Fruit fly (Drosophila melanogaster) whole organism, embryonic: ENCODE results near the gene CG43156.

ENCODE experiments used
- B-H1 ChIP-seq: fragments of 200-800 bp; sonication (Bioruptor generic); IDR thresholded peaks from 3 replicates; pipeline ENCODE4 v1.3.6; 2022; ENCODE audit warnings: missing biosample characterization, missing genetic modification characterization
- Bgb ChIP-seq: fragments of 200-800 bp; sonication (Bioruptor generic); IDR thresholded peaks from 2 replicates; pipeline ENCODE4 v1.3.6; 2022; ENCODE audit warnings: missing biosample characterization, missing genetic modification characterization; ENCODE audit not compliant: partially characterized antibody
- BtbVII ChIP-seq: fragments of 200-800 bp; sonication (Bioruptor generic); optimal IDR thresholded peaks from 3 replicates; lab custom pipeline; 2017; ENCODE audit warnings: missing biosample characterization, mild to moderate bottlenecking, missing genetic modification characterization
- CG12659 ChIP-seq: fragments of 200-800 bp; sonication (Bioruptor generic); optimal IDR thresholded peaks from 3 replicates; lab custom pipeline; 2017; ENCODE audit warnings: mild to moderate bottlenecking, missing biosample characterization, missing genetic modification reagents, missing genetic modification characterization
- CG12744 ChIP-seq: fragments of 200-800 bp; sonication (Bioruptor generic); optimal IDR thresholded peaks from 2 replicates; lab custom pipeline; 2016; ENCODE audit warnings: missing biosample characterization, missing genetic modification characterization
- CG12769 ChIP-seq: fragments of 200-800 bp; sonication (Bioruptor generic); optimal IDR thresholded peaks from 2 replicates; lab custom pipeline; 2019; ENCODE audit warnings: missing biosample characterization, mild to moderate bottlenecking, missing genetic modification characterization, moderate library complexity
- CG13123 ChIP-seq: fragments of 200-800 bp; sonication (Bioruptor generic); optimal IDR thresholded peaks from 2 replicates; lab custom pipeline; 2016; ENCODE audit warnings: missing biosample characterization, missing genetic modification characterization
- CG13287 ChIP-seq: fragments of 200-800 bp; sonication (Bioruptor generic); IDR thresholded peaks from 2 replicates; pipeline ENCODE4 v1.3.6; 2022; ENCODE audit warnings: missing biosample characterization, missing genetic modification characterization; ENCODE audit not compliant: partially characterized antibody
- CG13775 ChIP-seq: fragments of 200-800 bp; sonication (Bioruptor generic); optimal IDR thresholded peaks from 3 replicates; lab custom pipeline; 2017; ENCODE audit warnings: missing biosample characterization, mild to moderate bottlenecking, missing genetic modification characterization
- CG14710 ChIP-seq: fragments of 200-800 bp; sonication (Bioruptor generic); optimal IDR thresholded peaks from 3 replicates; lab custom pipeline; 2019; ENCODE audit warnings: missing biosample characterization, mild to moderate bottlenecking, missing genetic modification characterization, moderate library complexity
- CG14860 ChIP-seq: fragments of 200-800 bp; sonication (Bioruptor generic); IDR thresholded peaks from 3 replicates; pipeline ENCODE4 v1.3.6; 2022; ENCODE audit warnings: missing biosample characterization, missing genetic modification characterization; ENCODE audit not compliant: partially characterized antibody
- CG16779 ChIP-seq: fragments of 200-800 bp; sonication (Bioruptor generic); IDR thresholded peaks from 2 replicates; pipeline ENCODE4 v1.3.6; 2022; ENCODE audit warnings: missing biosample characterization, missing genetic modification characterization
- CG30020 ChIP-seq: fragments of 200-800 bp; optimal IDR thresholded peaks from 2 replicates; lab custom pipeline; 2019; ENCODE audit warnings: missing biosample characterization, mild to moderate bottlenecking, missing genetic modification characterization, moderate library complexity
- CG34422 ChIP-seq: fragments of 200-800 bp; sonication (Bioruptor generic); IDR thresholded peaks from 3 replicates; pipeline ENCODE4 v1.3.6; 2022; ENCODE audit warnings: missing biosample characterization, missing genetic modification characterization
- CG4328 ChIP-seq: fragments of 200-800 bp; sonication (Bioruptor generic); optimal IDR thresholded peaks from 3 replicates; lab custom pipeline; 2017; ENCODE audit warnings: missing biosample characterization, missing genetic modification reagents, missing genetic modification characterization
- CG43689 ChIP-seq: fragments of 200-800 bp; sonication (Bioruptor generic); IDR thresholded peaks from 2 replicates; pipeline ENCODE4 v1.3.6; 2022; ENCODE audit warnings: missing biosample characterization, missing genetic modification characterization
- CG6175 ChIP-seq: fragments of 200-800 bp; sonication (Bioruptor generic); IDR thresholded peaks from 3 replicates; pipeline ENCODE4 v1.3.6; 2022; ENCODE audit warnings: missing biosample characterization, missing genetic modification characterization
- CG9797 ChIP-seq: fragments of 200-800 bp; sonication (Bioruptor generic); optimal IDR thresholded peaks from 3 replicates; lab custom pipeline; 2018; ENCODE audit warnings: missing biosample characterization, mild to moderate bottlenecking, missing genetic modification characterization
- Dll ChIP-seq: fragments of 200-800 bp; sonication (Bioruptor generic); IDR thresholded peaks from 4 replicates; pipeline ENCODE4 v1.3.6; 2022; ENCODE audit warnings: missing biosample characterization, missing genetic modification characterization; ENCODE audit not compliant: partially characterized antibody
- Doc3 ChIP-seq: fragments of 200-800 bp; sonication (Bioruptor generic); IDR thresholded peaks from 3 replicates; pipeline ENCODE4 v1.3.6; 2022; ENCODE audit warnings: missing biosample characterization, missing genetic modification characterization; ENCODE audit not compliant: partially characterized antibody
- Dp ChIP-seq: fragments of 200-800 bp; sonication (Bioruptor generic); optimal IDR thresholded peaks from 2 replicates; lab custom pipeline; 2018; ENCODE audit warnings: missing biosample characterization, mild to moderate bottlenecking, missing genetic modification characterization, moderate library complexity
- Dref ChIP-seq: fragments of 200-800 bp; sonication (Bioruptor generic); IDR thresholded peaks from 2 replicates; pipeline ENCODE4 v1.3.6; 2022; ENCODE audit warnings: missing biosample characterization, missing genetic modification characterization
- HLH4C ChIP-seq: fragments of 200-800 bp; sonication (Bioruptor generic); IDR thresholded peaks from 3 replicates; pipeline ENCODE4 v1.3.6; 2022; ENCODE audit warnings: missing biosample characterization, missing genetic modification characterization; ENCODE audit not compliant: partially characterized antibody
- HmgD ChIP-seq: fragments of 200-800 bp; sonication (Bioruptor generic); optimal IDR thresholded peaks from 3 replicates; lab custom pipeline; 2016; ENCODE audit warnings: missing biosample characterization, missing genetic modification characterization
- HmgZ ChIP-seq: fragments of 200-800 bp; sonication (Bioruptor generic); optimal IDR thresholded peaks from 2 replicates; lab custom pipeline; 2018; ENCODE audit warnings: missing biosample characterization, mild to moderate bottlenecking, missing genetic modification characterization
- MBD-R2 ChIP-seq: fragments of 200-800 bp; sonication (Bioruptor generic); IDR thresholded peaks from 2 replicates; pipeline ENCODE4 v1.3.6; 2022; ENCODE audit warnings: missing biosample characterization, missing genetic modification characterization
- Med ChIP-seq: fragments of 200-800 bp; sonication (Bioruptor generic); peaks from one replicate; lab custom pipeline; 2016; ENCODE audit warnings: missing biosample characterization, missing genetic modification characterization, mild to moderate bottlenecking, inconsistent platforms, moderate library complexity
- NC2α ChIP-seq: fragments of 200-800 bp; sonication (Bioruptor generic); optimal IDR thresholded peaks from 2 replicates; lab custom pipeline; 2016; ENCODE audit warnings: missing biosample characterization, missing genetic modification characterization
- Nf-YB ChIP-seq: fragments of 200-800 bp; sonication (Bioruptor generic); optimal IDR thresholded peaks from 3 replicates; lab custom pipeline; 2019; ENCODE audit warnings: missing biosample characterization, mild to moderate bottlenecking, missing genetic modification characterization, moderate library complexity
- Opbp ChIP-seq: fragments of 200-800 bp; sonication (Bioruptor generic); IDR thresholded peaks from 3 replicates; pipeline ENCODE4 v1.3.6; 2022; ENCODE audit warnings: missing biosample characterization, missing genetic modification characterization; ENCODE audit not compliant: partially characterized antibody
- Sin3A ChIP-seq: fragments of >200 bp; optimal IDR thresholded peaks from 2 replicates; lab custom pipeline; 2018
- Ssrp ChIP-seq: fragments of 200-800 bp; sonication (Bioruptor generic); optimal IDR thresholded peaks from 2 replicates; lab custom pipeline; 2018; ENCODE audit warnings: missing biosample characterization, mild to moderate bottlenecking, missing genetic modification characterization, moderate library complexity
- amos ChIP-seq: fragments of 200-800 bp; sonication (Bioruptor generic); IDR thresholded peaks from 2 replicates; pipeline ENCODE4 v1.3.6; 2022; ENCODE audit warnings: missing biosample characterization, missing genetic modification characterization; ENCODE audit not compliant: partially characterized antibody
- az2 ChIP-seq: fragments of 200-800 bp; sonication (Bioruptor generic); optimal IDR thresholded peaks from 3 replicates; lab custom pipeline; 2016; ENCODE audit warnings: missing biosample characterization, missing genetic modification characterization
- gfzf ChIP-seq: fragments of 200-800 bp; sonication (Bioruptor generic); optimal IDR thresholded peaks from 2 replicates; lab custom pipeline; 2016; ENCODE audit warnings: missing biosample characterization, mild to moderate bottlenecking, missing genetic modification characterization, moderate library complexity
- hbn ChIP-seq: fragments of 200-800 bp; sonication (Bioruptor generic); IDR thresholded peaks from 2 replicates; pipeline ENCODE4 v1.3.6; 2022; ENCODE audit warnings: missing biosample characterization, missing genetic modification characterization; ENCODE audit not compliant: partially characterized antibody
- ind ChIP-seq: fragments of 200-800 bp; sonication (Bioruptor generic); optimal IDR thresholded peaks from 3 replicates; lab custom pipeline; 2016; ENCODE audit warnings: missing biosample characterization, missing genetic modification characterization
- inv ChIP-seq: fragments of 200-800 bp; sonication (Bioruptor generic); IDR thresholded peaks from 2 replicates; pipeline ENCODE4 v1.3.6; 2022; ENCODE audit warnings: missing biosample characterization, missing genetic modification characterization; ENCODE audit not compliant: partially characterized antibody
- knrl ChIP-seq: fragments of 200-800 bp; sonication (Bioruptor generic); IDR thresholded peaks from 3 replicates; pipeline ENCODE4 v1.3.6; 2022; ENCODE audit warnings: missing biosample characterization, missing genetic modification characterization; ENCODE audit not compliant: partially characterized antibody
- nau ChIP-seq: fragments of 200-800 bp; sonication (Bioruptor generic); optimal IDR thresholded peaks from 3 replicates; lab custom pipeline; 2017; ENCODE audit warnings: missing biosample characterization, mild to moderate bottlenecking, missing genetic modification characterization, missing genetic modification reagents
- oc ChIP-seq: fragments of 200-800 bp; sonication (Bioruptor generic); optimal IDR thresholded peaks from 2 replicates; lab custom pipeline; 2018; ENCODE audit warnings: missing biosample characterization, mild to moderate bottlenecking, missing genetic modification characterization, moderate library complexity
- org-1 ChIP-seq: fragments of 200-800 bp; sonication (Bioruptor generic); optimal IDR thresholded peaks from 2 replicates; lab custom pipeline; 2017; ENCODE audit warnings: missing biosample characterization, missing genetic modification characterization
- pb ChIP-seq: fragments of 200-800 bp; sonication (Bioruptor generic); optimal IDR thresholded peaks from 3 replicates; lab custom pipeline; 2016; ENCODE audit warnings: missing biosample characterization, missing genetic modification characterization
- ro ChIP-seq: fragments of 200-800 bp; sonication (Bioruptor generic); IDR thresholded peaks from 2 replicates; pipeline ENCODE4 v1.3.6; 2022; ENCODE audit warnings: missing biosample characterization, missing genetic modification characterization
- shn ChIP-seq: fragments of 200-800 bp; sonication (Bioruptor generic); optimal IDR thresholded peaks from 3 replicates; lab custom pipeline; 2016; ENCODE audit warnings: missing biosample characterization, missing genetic modification characterization
- sna ChIP-seq: fragments of 200-800 bp; sonication (Bioruptor generic); IDR thresholded peaks from 2 replicates; pipeline ENCODE4 v1.3.6; 2022; ENCODE audit warnings: missing biosample characterization, missing genetic modification characterization; ENCODE audit not compliant: partially characterized antibody
- tna ChIP-seq: fragments of 200-800 bp; sonication (Bioruptor generic); IDR thresholded peaks from 2 replicates; pipeline ENCODE4 v1.3.6; 2022; ENCODE audit warnings: missing biosample characterization, missing genetic modification characterization; ENCODE audit not compliant: partially characterized antibody
- trem ChIP-seq: fragments of 200-800 bp; optimal IDR thresholded peaks from 3 replicates; lab custom pipeline; 2019; ENCODE audit warnings: missing biosample characterization, mild to moderate bottlenecking, missing genetic modification characterization, moderate library complexity
- vnd ChIP-seq: fragments of 200-800 bp; sonication (Bioruptor generic); IDR thresholded peaks from 3 replicates; pipeline ENCODE4 v1.3.6; 2022; ENCODE audit warnings: missing biosample characterization, missing genetic modification characterization; ENCODE audit not compliant: partially characterized antibody

The CG43156 gene

DNA sequence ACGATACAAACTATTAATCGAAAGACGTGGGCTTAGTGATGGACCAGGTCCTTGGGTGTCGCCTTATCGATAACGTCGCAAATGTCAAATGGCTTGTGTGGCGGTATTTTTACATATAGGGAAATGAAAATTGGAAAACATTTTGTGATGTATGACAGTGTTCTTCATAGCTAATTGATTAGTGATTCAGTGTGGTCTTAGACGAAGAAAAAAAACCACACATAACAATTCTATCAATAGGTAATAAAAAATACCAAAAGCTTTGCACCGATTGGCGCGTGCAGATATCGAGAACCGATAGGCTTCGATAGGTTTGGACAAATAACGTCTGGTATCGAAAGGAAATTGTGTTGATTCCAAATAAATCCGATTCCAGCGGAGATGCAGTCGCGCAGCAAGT, 37.8 kb downstream of the CG43156 start, which contains the start of the genes Nrd1 and CG1847:
Gene Nrd1 (minus strand): TSS at position 28 of the 400 bp plus-strand sequence.
Gene CG1847 (plus strand): TSS at position 305 of the 400 bp plus-strand sequence.
- TF ChIP-seq CG14710 (tag; lab: Kevin White, UChicago): peak; percentile 30
- peak; percentile 72 for TF ChIP-seq Dref (GFP tag; lab: Robert Waterston, UW)
- TF ChIP-seq Bgb (GFP tag; lab: Robert Waterston, UW): peak; percentile 77
- TF ChIP-seq NC2α (GFP tag; lab: Kevin White, UChicago): no peak
- peak; percentile 51 for TF ChIP-seq MBD-R2
- peak; percentile 13; the same call in 1 of the 3 replicates for TF ChIP-seq CG34422 (GFP tag; lab: Robert Waterston, UW)
- TF ChIP-seq amos: peak; percentile 52; the same call in 1 of the 2 replicates
- no peak for TF ChIP-seq CG4328 (GFP tag; lab: Kevin White, UChicago)
- peak; percentile 91 for TF ChIP-seq sna (GFP tag; lab: Robert Waterston, UW)
- no peak for TF ChIP-seq pb
- TF ChIP-seq vnd: peak; percentile 83
- TF ChIP-seq CG12769 (tag; lab: Kevin White, UChicago): no peak
- peak; percentile 46 for TF ChIP-seq Dp (GFP tag; lab: Kevin White, UChicago)
- TF ChIP-seq Sin3A (lab: Kevin White, UChicago): peak; percentile 65
- no peak for TF ChIP-seq org-1 (GFP tag; lab: Kevin White, UChicago)
- TF ChIP-seq trem: peak; percentile 40
- TF ChIP-seq BtbVII (GFP tag; lab: Kevin White, UChicago): no peak
- TF ChIP-seq CG12659 (GFP tag; lab: Kevin White, UChicago): peak; percentile 57
- no peak for TF ChIP-seq nau (GFP tag; lab: Kevin White, UChicago)
- no peak for TF ChIP-seq CG16779 (GFP tag; lab: Robert Waterston, UW)
- TF ChIP-seq Med (GFP tag; lab: Kevin White, UChicago): peak; percentile 55
- TF ChIP-seq shn (GFP tag; lab: Kevin White, UChicago): no peak
- no peak for TF ChIP-seq az2 (GFP tag; lab: Kevin White, UChicago)
- peak; percentile 83; the same call in 3 of the 4 replicates for TF ChIP-seq Dll (GFP tag; lab: Robert Waterston, UW)
- TF ChIP-seq HmgZ: peak; percentile 5
- peak; percentile 68 for TF ChIP-seq hbn (GFP tag; lab: Robert Waterston, UW)
- TF ChIP-seq Doc3 (GFP tag; lab: Robert Waterston, UW): peak; percentile 64
- no peak for TF ChIP-seq Nf-YB (GFP tag; lab: Kevin White, UChicago)
- TF ChIP-seq ind: no peak
- no peak for TF ChIP-seq HmgD (GFP tag; lab: Kevin White, UChicago)
- peak; percentile 62; the same call in 2 of the 3 replicates for TF ChIP-seq knrl (GFP tag; lab: Robert Waterston, UW)
- peak; percentile 56 for TF ChIP-seq gfzf (GFP tag; lab: Kevin White, UChicago)
- peak; percentile 89; the same call in 2 of the 3 replicates for TF ChIP-seq CG14860 (GFP tag; lab: Robert Waterston, UW)
- no peak for TF ChIP-seq ro (GFP tag; lab: Robert Waterston, UW)
- TF ChIP-seq CG13123 (GFP tag; lab: Kevin White, UChicago): no peak
- no peak for TF ChIP-seq CG13775 (GFP tag; lab: Kevin White, UChicago)
- TF ChIP-seq CG9797 (GFP tag; lab: Kevin White, UChicago): peak; percentile 29
- TF ChIP-seq tna: peak; percentile 87
- peak; percentile 88 for TF ChIP-seq CG13287 (GFP tag; lab: Robert Waterston, UW)
- peak; percentile 95 for TF ChIP-seq HLH4C (GFP tag; lab: Robert Waterston, UW)
- no peak for TF ChIP-seq CG6175 (GFP tag; lab: Robert Waterston, UW)
- TF ChIP-seq B-H1 (GFP tag; lab: Robert Waterston, UW): no peak
- peak; percentile 53; the same call in 1 of the 3 replicates for TF ChIP-seq Opbp (GFP tag; lab: Robert Waterston, UW)
- peak; percentile 61 for TF ChIP-seq CG30020
- TF ChIP-seq inv (GFP tag; lab: Robert Waterston, UW): peak; percentile 67
- TF ChIP-seq Ssrp: no peak
- TF ChIP-seq CG43689 (GFP tag; lab: Robert Waterston, UW): no peak
- no peak for TF ChIP-seq oc (tag; lab: Kevin White, UChicago)
- no peak for TF ChIP-seq CG12744 (GFP tag; lab: Kevin White, UChicago)
